Fruit fly (Drosophila melanogaster) whole organism, adult: ENCODE data around the gene CSN8.

Experiments
- CG11617 ChIP-seq: fragments of 200-800 bp; sonication (Bioruptor generic); optimal IDR thresholded peaks from 2 replicates; lab custom pipeline; 2017; ENCODE audit warnings: mild to moderate bottlenecking, missing biosample characterization, missing genetic modification reagents, missing genetic modification characterization
- CG12768 ChIP-seq: fragments of 200-800 bp; sonication (Bioruptor generic); optimal IDR thresholded peaks from 2 replicates; lab custom pipeline; 2017; ENCODE audit warnings: missing biosample characterization, missing genetic modification characterization, mild to moderate bottlenecking, moderate library complexity, missing genetic modification reagents
- CG14711 ChIP-seq: fragments of 200-800 bp; sonication (Bioruptor generic); optimal IDR thresholded peaks from 2 replicates; lab custom pipeline; 2018; ENCODE audit warnings: missing biosample characterization, mild to moderate bottlenecking, missing genetic modification characterization, moderate library complexity
- CG1620 ChIP-seq: fragments of 200-800 bp; sonication (Bioruptor generic); optimal IDR thresholded peaks from 2 replicates; lab custom pipeline; 2016; ENCODE audit warnings: missing biosample characterization, missing genetic modification characterization
- CG33017 ChIP-seq: fragments of 200-800 bp; sonication (Bioruptor generic); optimal IDR thresholded peaks from 2 replicates; lab custom pipeline; 2018; ENCODE audit warnings: missing biosample characterization, mild to moderate bottlenecking, missing genetic modification characterization, moderate library complexity
- CG7045 ChIP-seq: fragments of 200-800 bp; sonication (Bioruptor generic); optimal IDR thresholded peaks from 2 replicates; lab custom pipeline; 2017; ENCODE audit warnings: missing biosample characterization, mild to moderate bottlenecking, missing genetic modification characterization
- CG7101 ChIP-seq: fragments of 200-800 bp; sonication (Bioruptor generic); optimal IDR thresholded peaks from 2 replicates; lab custom pipeline; 2018; ENCODE audit warnings: missing biosample characterization, mild to moderate bottlenecking, missing genetic modification characterization, moderate library complexity
- Crg-1 ChIP-seq: fragments of 200-800 bp; sonication (Bioruptor generic); optimal IDR thresholded peaks from 2 replicates; lab custom pipeline; 2016; ENCODE audit warnings: missing biosample characterization, missing genetic modification characterization
- Hr96 ChIP-seq: fragments of 200-800 bp; sonication (Bioruptor generic); optimal IDR thresholded peaks from 2 replicates; lab custom pipeline; 2016; ENCODE audit warnings: missing biosample characterization, missing genetic modification characterization
- Mnt ChIP-seq: fragments of 200-800 bp; sonication (Bioruptor generic); optimal IDR thresholded peaks from 2 replicates; lab custom pipeline; 2016; ENCODE audit warnings: missing biosample characterization, mild to moderate bottlenecking, missing genetic modification characterization
- bab1 ChIP-seq: fragments of 200-800 bp; sonication (Bioruptor generic); optimal IDR thresholded peaks from 3 replicates; lab custom pipeline; 2019; ENCODE audit warnings: missing biosample characterization, mild to moderate bottlenecking, missing genetic modification characterization, moderate library complexity
- cic ChIP-seq: fragments of 200-800 bp; sonication (Bioruptor generic); optimal IDR thresholded peaks from 2 replicates; lab custom pipeline; 2017; ENCODE audit warnings: missing biosample characterization, mild to moderate bottlenecking, missing genetic modification characterization, moderate library complexity
- cnc ChIP-seq, 2 experiments: fragments of >200 bp; optimal IDR thresholded peaks; 2 replicates each; lab custom pipeline; 2017
- kay ChIP-seq: fragments of 200-800 bp; sonication (Bioruptor generic); peaks from one replicate; lab custom pipeline; 2016; ENCODE audit warnings: missing biosample characterization, missing genetic modification characterization, borderline replicate concordance
- tj ChIP-seq: fragments of 200-800 bp; sonication (Bioruptor generic); optimal IDR thresholded peaks from 3 replicates; lab custom pipeline; 2017; ENCODE audit warnings: missing biosample characterization, mild to moderate bottlenecking, missing genetic modification characterization, moderate library complexity
- toe ChIP-seq: fragments of 200-800 bp; sonication (Bioruptor generic); optimal IDR thresholded peaks from 2 replicates; lab custom pipeline; 2016; ENCODE audit warnings: missing biosample characterization, missing genetic modification characterization

Gene CSN8

DNA sequence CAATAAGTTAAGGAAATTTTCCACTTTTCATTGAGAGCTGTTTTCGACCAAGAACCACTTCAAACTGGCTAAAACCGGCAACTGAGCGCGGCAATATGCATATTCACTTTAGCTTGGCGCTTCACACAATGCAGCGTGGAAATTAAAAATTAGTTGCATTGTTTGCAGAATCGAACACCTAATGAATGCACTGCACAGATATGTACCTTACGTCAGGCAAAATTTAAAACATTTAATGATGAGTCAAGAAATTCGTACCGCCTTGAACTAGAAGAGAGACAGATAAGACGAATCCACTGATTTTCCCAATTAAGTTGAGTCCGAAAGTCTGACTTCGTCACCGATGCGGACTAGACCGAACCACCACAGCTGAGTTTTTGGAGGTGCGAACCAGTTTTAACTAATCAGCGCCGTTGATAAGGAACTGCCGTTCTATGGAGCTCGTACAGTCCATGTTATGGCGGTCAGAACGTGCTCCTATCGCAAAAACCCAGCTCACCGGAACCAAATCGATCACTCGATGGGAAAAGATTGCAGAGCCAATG is 36.8 kb upstream of the CSN8 start:
- TF ChIP-seq CG7045 = no peak
- peak; percentile 96 for TF ChIP-seq tj (GFP tag; lab: Kevin White, UChicago)
- TF ChIP-seq Crg-1 (GFP tag; lab: Kevin White, UChicago) = no peak

- peak; percentile 85 for TF ChIP-seq kay
- TF ChIP-seq CG14711 (tag; lab: Kevin White, UChicago) = no peak
- no peak for TF ChIP-seq bab1 (GFP tag; lab: Kevin White, UChicago)
- no peak for TF ChIP-seq CG1620 (GFP tag; lab: Kevin White, UChicago)
Measured at dm6 chr2L:8328526-8329097, 36.0 kb upstream of the CSN8 start.

DNA sequence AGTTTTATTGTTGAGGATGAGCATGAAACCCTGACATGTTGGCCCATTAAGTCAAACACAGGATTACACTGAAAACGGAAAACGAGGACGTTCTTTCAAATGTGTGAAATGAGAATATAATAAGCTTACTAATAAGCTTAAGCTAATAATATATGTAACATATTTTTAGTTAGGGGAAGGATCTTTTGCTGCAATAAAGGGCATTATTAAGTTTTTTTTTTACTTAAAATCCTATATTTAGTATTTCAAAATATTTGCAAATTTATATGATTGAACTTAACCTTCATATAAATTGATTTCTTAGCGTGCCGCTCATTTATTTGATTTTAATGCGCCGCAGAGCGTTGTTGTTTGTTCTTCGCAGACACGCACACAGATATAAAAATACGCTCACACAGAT is 31.5 kb upstream of the CSN8 start:
- TF ChIP-seq CG7101 = no peak
- TF ChIP-seq tj (GFP tag; lab: Kevin White, UChicago) = no peak
- no peak for TF ChIP-seq bab1 (GFP tag; lab: Kevin White, UChicago)
- TF ChIP-seq Mnt (GFP tag; lab: Kevin White, UChicago) = no peak
- no peak for TF ChIP-seq Hr96 (GFP tag; lab: Kevin White, UChicago)
- no peak for TF ChIP-seq CG11617 (GFP tag; lab: Kevin White, UChicago)

DNA sequence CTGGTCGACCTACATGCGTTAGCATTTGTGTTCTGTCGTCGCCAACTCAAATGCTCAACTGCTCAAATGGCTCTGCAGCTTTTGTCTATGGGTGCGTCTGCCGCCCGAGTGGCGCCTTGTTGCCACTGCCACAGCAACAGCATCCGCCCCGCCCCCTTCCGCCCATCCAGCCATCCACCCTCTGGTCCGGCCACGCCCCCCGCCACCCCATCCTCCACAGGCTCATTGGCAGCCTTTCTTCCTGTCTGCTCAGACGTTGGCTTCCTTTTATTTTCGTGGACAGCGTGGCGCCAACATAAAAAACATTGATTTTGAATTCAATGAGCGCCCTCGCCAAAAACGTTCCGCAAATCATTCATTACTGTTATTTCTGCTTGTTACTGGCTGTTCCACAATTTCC is 31.0 kb upstream of the CSN8 start:
- TF ChIP-seq tj (GFP tag; lab: Kevin White, UChicago) (no peak), cnc (optimal IDR thresholded peaks at IDR 0.05; lab: Kevin White, UChicago) (no peak)

DNA sequence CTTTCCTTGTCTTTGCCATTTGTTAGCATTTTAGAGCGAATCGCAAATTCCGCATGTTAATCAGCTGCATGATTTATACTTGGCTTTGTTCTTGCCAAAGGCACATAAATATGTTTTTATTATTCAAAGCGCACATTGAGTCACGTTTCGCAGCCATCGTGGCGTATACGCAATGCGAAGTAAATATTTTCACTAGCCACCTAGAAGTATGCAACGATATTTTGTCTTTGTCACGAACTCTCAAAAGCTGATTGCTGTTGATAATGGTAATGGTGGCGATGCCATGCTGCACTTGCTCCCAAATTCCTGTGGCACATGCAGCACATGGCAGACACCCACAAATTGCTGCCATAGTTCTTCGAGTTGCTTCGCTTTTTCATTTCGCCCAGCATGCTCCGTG is 29.9 kb upstream of the CSN8 start:
- TF ChIP-seq tj (GFP tag; lab: Kevin White, UChicago) (no peak), bab1 (GFP tag; lab: Kevin White, UChicago) (peak; percentile 20)

- TF ChIP-seq CG7045 = no peak
- no peak for TF ChIP-seq CG14711 (tag; lab: Kevin White, UChicago)
- no peak for TF ChIP-seq CG7101
- no peak for TF ChIP-seq Mnt (GFP tag; lab: Kevin White, UChicago)
- TF ChIP-seq cic (GFP tag; lab: Kevin White, UChicago) = no peak
- no peak for TF ChIP-seq CG12768
- TF ChIP-seq Crg-1 (GFP tag; lab: Kevin White, UChicago) = no peak
- no peak for TF ChIP-seq toe (GFP tag; lab: Kevin White, UChicago)
Measured at dm6 chr2L:8338039-8338438, 26.6 kb upstream of the CSN8 start, which contains the start of gene witty. Gene witty, plus strand, starts transcription at chr2L:8338287.

- TF ChIP-seq CG14711 (tag; lab: Kevin White, UChicago) = no peak
- no peak for TF ChIP-seq CG7045
Measured at dm6 chr2L:8339751-8340349, 24.8 kb upstream of the CSN8 start.

DNA sequence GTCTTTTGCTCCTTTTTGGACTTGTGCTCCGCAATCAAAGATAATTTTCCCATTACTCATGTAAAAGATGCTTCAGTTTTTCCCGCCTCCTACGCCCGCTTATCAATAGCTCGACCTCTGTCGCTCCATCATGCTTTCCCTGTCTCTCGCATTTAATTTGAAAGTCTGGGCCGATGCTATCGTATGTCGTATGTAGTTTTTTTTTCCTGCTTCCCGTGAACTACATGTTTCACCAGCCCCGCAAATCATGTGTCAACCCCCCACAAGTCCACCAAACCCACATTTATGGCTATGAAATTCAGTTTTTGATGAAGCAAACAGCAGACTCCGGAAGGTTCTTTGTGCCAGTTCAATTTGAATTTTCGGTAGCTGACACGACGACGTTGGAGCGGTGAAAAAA is 22.3 kb upstream of the CSN8 start, which contains the start of gene CG14273:
TSS of gene CG14273 (plus strand) at position 301 of the 400 bp plus-strand sequence.
- TF ChIP-seq Crg-1 (GFP tag; lab: Kevin White, UChicago) = no peak
- no peak for TF ChIP-seq CG33017 (tag; lab: Kevin White, UChicago)
- TF ChIP-seq tj (GFP tag; lab: Kevin White, UChicago) = no peak

- no peak for TF ChIP-seq CG7101
- peak; percentile 71 for TF ChIP-seq cic (GFP tag; lab: Kevin White, UChicago)
Measured at dm6 chr2L:8344536-8344935, 20.1 kb upstream of the CSN8 start.

DNA sequence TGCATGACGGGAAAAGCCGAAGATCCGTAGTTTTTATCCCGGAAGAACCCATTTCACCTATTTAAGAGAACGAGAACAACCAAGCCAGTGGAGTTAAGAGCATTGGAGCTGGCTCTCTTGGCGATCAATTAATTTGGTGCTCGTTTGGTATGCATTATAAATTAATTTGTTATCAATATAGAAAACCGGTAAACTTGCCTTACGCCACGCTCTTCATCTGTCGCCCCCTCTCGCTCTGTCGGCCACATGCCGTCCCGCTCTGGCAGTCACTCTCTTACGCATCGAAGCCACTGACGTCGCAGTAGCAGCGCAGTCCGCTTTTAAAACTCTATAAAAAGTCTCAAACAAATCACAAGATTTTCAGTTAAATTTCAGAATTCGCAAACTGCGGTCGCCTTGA is 18.4 kb upstream of the CSN8 start, which contains the start of gene CG7778:
TSS of gene CG7778 (plus strand) at position 361 of the 400 bp plus-strand sequence.
- TF ChIP-seq bab1 (GFP tag; lab: Kevin White, UChicago) = no peak
